Worm (Caenorhabditis elegans): ENCODE data around the gene let-23.

- no peak for TF ChIP-seq ama-1 (optimal IDR thresholded peaks at IDR 0.05)
- no peak for TF ChIP-seq dve-1 (tag; optimal IDR thresholded peaks at IDR 0.05; ENCODE audit: insufficient read depth)
- TF ChIP-seq mes-2 (tag; optimal IDR thresholded peaks at IDR 0.05; ENCODE audit: poor library complexity, severe bottlenecking), result no peak
- no peak for TF ChIP-seq pha-4 (GFP tag; IDR thresholded peaks at IDR 0.05)
- TF ChIP-seq pha-4 (tag; optimal IDR thresholded peaks at IDR 0.05), result no peak
- TF ChIP-seq snpc-4 (tag; optimal IDR thresholded peaks at IDR 0.05), result no peak
- TF ChIP-seq unc-39 (tag; optimal IDR thresholded peaks at IDR 0.05), result no peak
- TF ChIP-seq pqm-1 (tag; optimal IDR thresholded peaks at IDR 0.05), result no peak
- TF ChIP-seq nhr-28 (tag; optimal IDR thresholded peaks at IDR 0.05), result no peak
Measured at ce11 chrII:9194195-9194594, 3.1 kb upstream of the let-23 start, which contains the start of gene twk-4.
